Worm (Caenorhabditis elegans) whole organism, L1 larva: ENCODE results near the gene srpa-72.

Source experiments
- C04F5.9 ChIP-seq: sonication (generic microtip); optimal IDR thresholded peaks from 2 replicates; lab custom pipeline; 2016; ENCODE audit warnings: missing genetic modification characterization, missing compliant biosample characterization
- C16A3.4 ChIP-seq: fragments of 150-350 bp; optimal IDR thresholded peaks from 2 replicates; lab custom pipeline; 2014; ENCODE audit warnings: missing biosample characterization, missing genetic modification characterization
- C34B4.2 ChIP-seq: sonication (generic microtip); optimal IDR thresholded peaks from 2 replicates; lab custom pipeline; 2017; ENCODE audit warnings: mild to moderate bottlenecking, missing genetic modification characterization, missing compliant biosample characterization
- F16B12.6 ChIP-seq: fragments of 150-350 bp; optimal IDR thresholded peaks from 2 replicates; lab custom pipeline; 2014; ENCODE audit warnings: missing biosample characterization, missing genetic modification characterization
- Y116A8C.19 ChIP-seq: sonication (generic microtip); optimal IDR thresholded peaks from 2 replicates; lab custom pipeline; 2016; ENCODE audit warnings: missing compliant biosample characterization, missing genetic modification characterization, borderline replicate concordance
- aly-2 ChIP-seq: fragments of 150-350 bp; optimal IDR thresholded peaks from 2 replicates; lab custom pipeline; 2014; ENCODE audit warnings: missing biosample characterization, missing genetic modification characterization
- ceh-82 ChIP-seq, 3 experiments: fragments of 150-350 bp in 1 of 3; sonication (generic microtip) in 2 of 3; optimal IDR thresholded peaks; 2 replicates each; lab custom pipeline; 2014 to 2017; ENCODE audit warnings: missing biosample characterization in 3 of 3, missing genetic modification characterization in 3 of 3
- ceh-88 ChIP-seq: fragments of 200-800 bp; sonication (Bioruptor generic); IDR thresholded peaks from 2 replicates; pipeline ENCODE4 v1.3.6; 2022; ENCODE audit warnings: missing genetic modification characterization, missing compliant biosample characterization
- ces-1 ChIP-seq: fragments of 150-350 bp; optimal IDR thresholded peaks from 2 replicates; lab custom pipeline; 2014; ENCODE audit warnings: missing biosample characterization, missing genetic modification reagents, missing genetic modification characterization
- efl-1 ChIP-seq, 4 experiments: fragments of 150-350 bp; optimal IDR thresholded peaks in 3 of 4; peaks in 1 of 4; 1 replicate in 1 of 4; 2 replicates in 3 of 4; lab custom pipeline; 2014; ENCODE audit warnings: missing biosample characterization in 2 of 4, missing genetic modification characterization in 2 of 4, missing genetic modification reagents in 2 of 4
- efl-3 ChIP-seq: fragments of 200-800 bp; sonication (Bioruptor generic); optimal IDR thresholded peaks from 2 replicates; lab custom pipeline; 2018; ENCODE audit warnings: mild to moderate bottlenecking, missing genetic modification characterization, missing compliant biosample characterization
- egl-13 ChIP-seq: sonication (generic microtip); optimal IDR thresholded peaks from 2 replicates; lab custom pipeline; 2016; ENCODE audit warnings: missing genotype, missing genetic modification reagents, missing genetic modification characterization, missing compliant biosample characterization
- egl-27 ChIP-seq, 2 experiments: fragments of 150-350 bp in 1 of 2; sonication (generic microtip); optimal IDR thresholded peaks; 3 replicates each; lab custom pipeline; 2017 to 2018; ENCODE audit warnings: missing biosample characterization in 2 of 2, missing genetic modification characterization in 2 of 2, missing genetic modification reagents in 2 of 2
- ets-5 ChIP-seq: fragments of 200-800 bp; sonication (Bioruptor generic); IDR thresholded peaks from 2 replicates; pipeline ENCODE4 v1.3.6; 2022; ENCODE audit warnings: missing genetic modification characterization, missing compliant biosample characterization
- fkh-10 ChIP-seq: sonication (generic microtip); optimal IDR thresholded peaks from 2 replicates; lab custom pipeline; 2017; ENCODE audit warnings: missing biosample characterization, missing genetic modification reagents, missing genetic modification characterization
- fkh-4 ChIP-seq: sonication (generic microtip); optimal IDR thresholded peaks from 2 replicates; lab custom pipeline; 2016; ENCODE audit warnings: missing compliant biosample characterization, missing genetic modification characterization, borderline replicate concordance
- grh-1 ChIP-seq: fragments of 200-800 bp; sonication (Bioruptor generic); IDR thresholded peaks from 2 replicates; pipeline ENCODE4 v1.3.6; 2022; ENCODE audit warnings: missing genetic modification reagents, missing genetic modification characterization, missing compliant biosample characterization
- irx-1 ChIP-seq: sonication (generic microtip); optimal IDR thresholded peaks from 2 replicates; lab custom pipeline; 2016; ENCODE audit warnings: missing genetic modification characterization, missing compliant biosample characterization
- isw-1 ChIP-seq: fragments of 200-800 bp; sonication (Bioruptor generic); IDR thresholded peaks from 2 replicates; pipeline ENCODE4 v1.3.6; 2022; ENCODE audit warnings: missing genetic modification characterization, missing compliant biosample characterization
- lin-15B ChIP-seq: fragments of 150-350 bp; sonication (generic microtip); optimal IDR thresholded peaks from 3 replicates; lab custom pipeline; 2014; ENCODE audit warnings: missing biosample characterization, missing genetic modification characterization
- lin-35 ChIP-seq, 2 experiments: fragments of 150-350 bp; optimal IDR thresholded peaks; 2 replicates each; lab custom pipeline; 2014; ENCODE audit warnings: missing biosample characterization in 2 of 2, missing genetic modification characterization in 2 of 2, missing genetic modification reagents in 2 of 2
- mdl-1 ChIP-seq, 2 experiments: fragments of 150-350 bp; optimal IDR thresholded peaks; 2 replicates each; lab custom pipeline; 2014 to 2017; ENCODE audit warnings: missing biosample characterization in 2 of 2, missing genetic modification characterization in 2 of 2, inconsistent platforms in 1 of 2
- mef-2 ChIP-seq: fragments of 150-350 bp; optimal IDR thresholded peaks from 2 replicates; lab custom pipeline; 2014; ENCODE audit warnings: missing biosample characterization, missing genetic modification characterization
- nhr-20 ChIP-seq: sonication (generic microtip); optimal IDR thresholded peaks from 2 replicates; lab custom pipeline; 2016; ENCODE audit warnings: mild to moderate bottlenecking, missing genetic modification characterization, missing compliant biosample characterization
- nhr-28 ChIP-seq: fragments of 150-350 bp; optimal IDR thresholded peaks from 2 replicates; lab custom pipeline; 2014; ENCODE audit warnings: missing biosample characterization, missing genetic modification characterization
- nhr-47 ChIP-seq: sonication (generic microtip); optimal IDR thresholded peaks from 2 replicates; lab custom pipeline; 2016; ENCODE audit warnings: mild to moderate bottlenecking, missing genetic modification characterization, moderate library complexity, missing compliant biosample characterization
- nhr-71 ChIP-seq: sonication (generic microtip); optimal IDR thresholded peaks from 2 replicates; lab custom pipeline; 2016; ENCODE audit warnings: mild to moderate bottlenecking, missing genetic modification characterization, moderate library complexity, missing compliant biosample characterization
- nhr-76 ChIP-seq: sonication (generic microtip); optimal IDR thresholded peaks from 2 replicates; lab custom pipeline; 2017; ENCODE audit warnings: missing biosample characterization, missing genetic modification characterization
- nhr-77 ChIP-seq: fragments of 150-350 bp; optimal IDR thresholded peaks from 2 replicates; lab custom pipeline; 2014; ENCODE audit warnings: missing biosample characterization, missing genetic modification characterization
- nhr-85 ChIP-seq: sonication (generic microtip); peaks from one replicate; lab custom pipeline; 2016; ENCODE audit warnings: missing genetic modification characterization, inconsistent platforms, missing compliant biosample characterization
- nhr-90 ChIP-seq: sonication (generic microtip); optimal IDR thresholded peaks from 2 replicates; lab custom pipeline; 2016; ENCODE audit warnings: mild to moderate bottlenecking, missing genetic modification characterization, missing compliant biosample characterization; ENCODE audit not compliant: poor library complexity
- pqm-1 ChIP-seq: sonication (generic microtip); optimal IDR thresholded peaks from 3 replicates; lab custom pipeline; 2017; ENCODE audit warnings: missing biosample characterization, missing genetic modification characterization
- rnt-1 ChIP-seq: sonication (generic microtip); optimal IDR thresholded peaks from 2 replicates; lab custom pipeline; 2016; ENCODE audit warnings: mild to moderate bottlenecking, missing genetic modification characterization, moderate library complexity, missing compliant biosample characterization
- sox-4 ChIP-seq: sonication (generic microtip); optimal IDR thresholded peaks from 2 replicates; lab custom pipeline; 2016; ENCODE audit warnings: missing genetic modification characterization, missing compliant biosample characterization
- swsn-7 ChIP-seq: sonication (generic microtip); optimal IDR thresholded peaks from 2 replicates; lab custom pipeline; 2016; ENCODE audit warnings: missing genetic modification characterization, missing compliant biosample characterization
- tbx-2 ChIP-seq: sonication (generic microtip); optimal IDR thresholded peaks from 2 replicates; lab custom pipeline; 2016; ENCODE audit warnings: missing genetic modification characterization, missing compliant biosample characterization
- unc-130 ChIP-seq: fragments of 150-350 bp; optimal IDR thresholded peaks from 2 replicates; lab custom pipeline; 2017; ENCODE audit warnings: missing biosample characterization, missing genetic modification characterization, inconsistent platforms
- unc-30 ChIP-seq: sonication (generic microtip); optimal IDR thresholded peaks from 2 replicates; lab custom pipeline; 2017; ENCODE audit warnings: missing biosample characterization, missing genetic modification characterization
- unc-86 ChIP-seq: sonication (generic microtip); optimal IDR thresholded peaks from 2 replicates; lab custom pipeline; 2016; ENCODE audit warnings: missing genetic modification characterization, missing compliant biosample characterization
- zag-1 ChIP-seq: fragments of 150-350 bp; optimal IDR thresholded peaks from 2 replicates; lab custom pipeline; 2014; ENCODE audit warnings: missing biosample characterization, missing genetic modification characterization
- zip-4 ChIP-seq: fragments of 200-800 bp; sonication (Bioruptor generic); optimal IDR thresholded peaks from 2 replicates; lab custom pipeline; 2018; ENCODE audit warnings: mild to moderate bottlenecking, missing genetic modification characterization, moderate library complexity, missing compliant biosample characterization

Gene srpa-72

DNA sequence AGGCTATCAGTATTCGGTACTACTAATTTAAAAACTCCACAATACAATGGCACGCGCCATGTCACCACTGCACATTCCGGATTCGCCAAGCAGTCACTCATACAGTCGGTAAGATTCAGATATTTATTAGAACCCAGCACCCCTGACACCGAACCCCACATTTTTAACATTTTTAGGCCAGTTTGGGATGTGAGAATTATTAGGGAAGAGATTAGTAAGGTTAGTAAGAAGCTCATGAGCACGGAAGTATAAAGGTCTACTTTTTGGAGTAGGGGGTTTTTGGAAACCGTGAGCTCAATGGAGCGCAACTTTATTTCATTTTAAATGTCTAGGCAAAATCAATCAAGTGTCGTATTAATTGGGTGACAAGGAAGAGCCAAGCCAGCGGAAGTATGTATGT is 29.3 kb upstream of the srpa-72 start, which contains the start of gene F29A7.8:
Gene F29A7.8 (minus strand): TSS at position 101 of the 400 bp plus-strand sequence.
- TF ChIP-seq C04F5.9 (tag; lab: Kevin White, UChicago), result no peak
- no peak for TF ChIP-seq ceh-88 (GFP tag; lab: Robert Waterston, UW)
- TF ChIP-seq fkh-4, result no peak
- no peak for TF ChIP-seq Y116A8C.19
- TF ChIP-seq nhr-77 (tag; lab: Kevin White, UChicago), result no peak
- TF ChIP-seq unc-86 (tag; lab: Kevin White, UChicago), result no peak
- TF ChIP-seq zip-4, result no peak
- TF ChIP-seq efl-1 (optimal IDR thresholded peaks at IDR 0.05; lab: Kevin White, UChicago), result no peak
- TF ChIP-seq efl-1 (GFP tag; optimal IDR thresholded peaks at IDR 0.05 in 1 of 2; lab: Kevin White, UChicago), result peak in 1 of 2 experiments; percentile 22

DNA sequence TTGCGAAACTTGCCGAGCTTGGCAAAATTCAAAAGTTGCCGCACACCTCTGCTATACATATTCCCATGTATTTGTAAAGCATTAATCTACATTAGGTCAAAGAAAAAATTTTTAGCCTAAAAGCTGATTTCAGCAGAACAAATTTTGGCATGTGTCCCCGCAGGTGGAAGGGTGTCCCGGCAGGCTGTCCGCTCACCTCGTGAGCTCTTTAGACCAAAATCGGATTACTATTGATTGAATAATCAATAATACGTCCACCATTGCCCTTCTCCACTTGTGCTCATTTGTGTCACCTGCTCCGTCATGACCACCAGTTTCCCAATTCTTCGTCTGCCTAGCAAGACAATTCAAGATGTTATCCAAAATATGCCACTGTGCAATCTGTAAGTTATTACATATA is 28.8 kb upstream of the srpa-72 start, which contains the start of gene fbxb-107:
Gene fbxb-107 (plus strand): TSS at position 297 of the 400 bp plus-strand sequence.
- no peak for TF ChIP-seq F16B12.6

DNA sequence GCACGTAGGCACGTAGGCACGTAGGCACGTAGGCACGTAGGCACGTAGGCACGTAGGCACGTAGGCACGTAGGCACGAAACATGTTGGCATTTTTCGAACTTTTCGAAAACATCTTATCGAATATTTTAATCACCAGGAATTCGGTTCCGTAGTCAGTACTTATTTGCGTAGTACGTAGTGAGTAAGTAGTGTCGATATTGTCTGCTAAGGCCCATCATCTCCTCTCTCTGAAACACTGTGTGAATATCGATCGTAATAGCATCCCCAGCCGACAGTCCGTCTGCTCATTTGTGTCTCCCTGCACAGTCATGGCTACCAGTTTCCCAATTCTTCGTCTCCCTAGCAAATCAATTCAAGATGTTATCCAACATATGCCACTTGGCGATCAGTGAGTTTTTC is 25.2 kb upstream of the srpa-72 start, which contains the start of gene fbxb-106:
Gene fbxb-106 (plus strand): TSS at position 301 of the 400 bp plus-strand sequence.
- TF ChIP-seq swsn-7 (tag; lab: Kevin White, UChicago), result no peak
- TF ChIP-seq efl-3 (GFP tag; lab: Kevin White, UChicago), result no peak
- TF ChIP-seq C16A3.4, result no peak
- TF ChIP-seq sox-4 (tag; lab: Kevin White, UChicago), result no peak
- TF ChIP-seq isw-1 (GFP tag; lab: Robert Waterston, UW), result no peak
- TF ChIP-seq lin-15B, result no peak
- no peak for TF ChIP-seq C34B4.2
- no peak for TF ChIP-seq fkh-10 (GFP tag; lab: Kevin White, UChicago)
- no peak for TF ChIP-seq nhr-90 (tag; lab: Kevin White, UChicago)

DNA sequence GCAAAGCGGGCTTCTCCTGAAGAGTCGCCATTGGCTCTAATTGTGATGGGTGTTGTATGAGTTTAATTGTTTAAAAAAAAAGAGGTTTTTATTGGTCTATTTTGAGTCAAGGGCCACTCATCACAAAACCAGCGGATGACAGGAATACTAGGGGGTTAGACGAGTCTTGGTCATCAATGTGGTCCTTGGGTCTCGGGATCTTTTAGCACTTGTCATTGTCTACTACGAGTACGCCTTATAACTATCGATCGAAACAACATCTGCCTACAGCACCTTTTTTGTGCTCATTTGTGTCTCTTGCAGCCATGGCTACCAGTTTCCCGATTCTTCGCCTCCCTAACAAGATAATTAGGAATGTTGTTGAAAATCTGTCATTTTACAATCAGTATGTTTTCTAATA is 22.6 kb upstream of the srpa-72 start, which contains the start of gene fbxb-108:
Gene fbxb-108 (plus strand): TSS at position 301 of the 400 bp plus-strand sequence.
- TF ChIP-seq aly-2 (tag; lab: Kevin White, UChicago) (no peak), lin-35 (GFP tag; optimal IDR thresholded peaks at IDR 0.05; lab: Kevin White, UChicago) (no peak), egl-13 (no peak), nhr-20 (tag; lab: Kevin White, UChicago) (no peak), zag-1 (no peak), nhr-47 (tag; lab: Kevin White, UChicago) (no peak), nhr-85 (tag; lab: Kevin White, UChicago) (no peak), ceh-82 (tag; optimal IDR thresholded peaks at IDR 0.05; lab: Kevin White, UChicago) (no peak), C04F5.9 (tag; lab: Kevin White, UChicago) (no peak), lin-15B (no peak), mdl-1 (tag; optimal IDR thresholded peaks at IDR 0.05; lab: Kevin White, UChicago) (no peak)
- TF ChIP-seq, all 84 proteins: peak for 0

DNA sequence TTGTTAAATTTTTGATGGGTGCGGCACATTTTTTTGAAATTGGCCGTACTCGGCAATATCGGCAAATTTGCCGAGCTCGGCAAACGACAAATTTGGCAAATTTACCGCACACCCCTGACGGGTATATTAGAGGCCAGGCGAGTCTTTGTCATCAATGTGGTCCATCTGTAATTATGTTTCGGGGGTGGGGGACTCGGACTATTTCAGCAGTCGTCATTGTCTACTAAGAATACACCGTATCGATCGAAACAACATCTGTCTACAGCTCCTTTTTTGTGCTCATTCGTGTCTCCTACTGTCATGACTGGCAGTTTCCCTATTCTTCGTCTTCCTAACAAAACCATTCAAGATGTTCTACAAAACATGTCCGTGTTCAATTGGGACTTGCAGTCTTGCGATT is 20.9 kb upstream of the srpa-72 start, which contains the start of gene F08D12.15:
Gene F08D12.15 (plus strand): TSS at position 301 of the 400 bp plus-strand sequence.
- TF ChIP-seq swsn-7 (tag; lab: Kevin White, UChicago), result no peak
- TF ChIP-seq sox-4 (tag; lab: Kevin White, UChicago), result no peak
- no peak for TF ChIP-seq ceh-88 (GFP tag; lab: Robert Waterston, UW)
- no peak for TF ChIP-seq mef-2 (tag; lab: Kevin White, UChicago)
- TF ChIP-seq ets-5 (GFP tag; lab: Robert Waterston, UW), result no peak
- TF ChIP-seq nhr-71, result no peak
- TF ChIP-seq irx-1 (tag; lab: Kevin White, UChicago), result no peak
- no peak for TF ChIP-seq nhr-76
- no peak for TF ChIP-seq ces-1 (GFP tag; lab: Kevin White, UChicago)
- no peak for TF ChIP-seq unc-30 (tag; lab: Kevin White, UChicago)
- TF ChIP-seq pqm-1 (tag; lab: Kevin White, UChicago), result no peak
- no peak for TF ChIP-seq egl-13
- no peak for TF ChIP-seq nhr-77 (tag; lab: Kevin White, UChicago)
- no peak for TF ChIP-seq nhr-28 (tag; lab: Kevin White, UChicago)
- TF ChIP-seq efl-3 (GFP tag; lab: Kevin White, UChicago), result no peak
- TF ChIP-seq tbx-2 (tag; lab: Kevin White, UChicago), result no peak
- TF ChIP-seq rnt-1 (tag; lab: Kevin White, UChicago), result no peak
- no peak for TF ChIP-seq unc-130
- TF ChIP-seq egl-27 (tag; optimal IDR thresholded peaks at IDR 0.05; lab: Kevin White, UChicago), result no peak
- TF ChIP-seq grh-1 (GFP tag; lab: Robert Waterston, UW), result no peak
